Worm (Caenorhabditis elegans): ENCODE measurements around the gene prp-21.

ce11 chrII:521720-522119, 37.1 kb downstream of the prp-21 start:
- TF ChIP-seq snpc-4 (tag; optimal IDR thresholded peaks at IDR 0.05) (no peak), nhr-25 (tag; optimal IDR thresholded peaks at IDR 0.05) (no peak), nfya-1 (tag; optimal IDR thresholded peaks at IDR 0.05; ENCODE audit: insufficient read depth) (no peak), fkh-10 (GFP tag; optimal IDR thresholded peaks at IDR 0.05) (no peak)
